Worm (Caenorhabditis elegans) whole organism, L1 larva: ENCODE data around the gene Y73B6BL.14.
"Not testable (repeated sequence)": the region's sequence is repeated elsewhere in the genome, so short reads cannot be mapped to it uniquely, and the experiment has no call there.

ENCODE experiments used
- C04F5.9 ChIP-seq: sonication (generic microtip); optimal IDR thresholded peaks from 2 replicates; lab custom pipeline; 2016; ENCODE audit warnings: missing genetic modification characterization, missing compliant biosample characterization
- C34B4.2 ChIP-seq: sonication (generic microtip); optimal IDR thresholded peaks from 2 replicates; lab custom pipeline; 2017; ENCODE audit warnings: mild to moderate bottlenecking, missing genetic modification characterization, missing compliant biosample characterization
- F16B12.6 ChIP-seq: fragments of 150-350 bp; optimal IDR thresholded peaks from 2 replicates; lab custom pipeline; 2014; ENCODE audit warnings: missing biosample characterization, missing genetic modification characterization
- aha-1 ChIP-seq: fragments of 150-350 bp; optimal IDR thresholded peaks from 2 replicates; lab custom pipeline; 2014; ENCODE audit warnings: missing biosample characterization, missing genetic modification characterization
- alr-1 ChIP-seq: fragments of 200-800 bp; sonication (Bioruptor generic); optimal IDR thresholded peaks from 2 replicates; lab custom pipeline; 2018; ENCODE audit warnings: borderline replicate concordance, mild to moderate bottlenecking, missing genetic modification characterization, missing compliant biosample characterization
- aly-2 ChIP-seq: fragments of 150-350 bp; optimal IDR thresholded peaks from 2 replicates; lab custom pipeline; 2014; ENCODE audit warnings: missing biosample characterization, missing genetic modification characterization
- ama-1 ChIP-seq: fragments of 150-350 bp; optimal IDR thresholded peaks from 2 replicates; lab custom pipeline; 2014
- blmp-1 ChIP-seq: fragments of 150-350 bp; optimal IDR thresholded peaks from 2 replicates; lab custom pipeline; 2014; ENCODE audit warnings: missing biosample characterization, missing genetic modification characterization
- ces-1 ChIP-seq: fragments of 150-350 bp; optimal IDR thresholded peaks from 2 replicates; lab custom pipeline; 2014; ENCODE audit warnings: missing biosample characterization, missing genetic modification reagents, missing genetic modification characterization
- dpl-1 ChIP-seq, 3 experiments: fragments of 150-350 bp in 2 of 3; sonication (generic microtip) in 1 of 3; optimal IDR thresholded peaks; 2 replicates each; lab custom pipeline; 2014 to 2017; ENCODE audit warnings: missing biosample characterization in 3 of 3, missing genetic modification characterization in 3 of 3, missing genetic modification reagents in 3 of 3
- dsc-1 ChIP-seq: sonication (generic microtip); optimal IDR thresholded peaks from 2 replicates; lab custom pipeline; 2016; ENCODE audit warnings: mild to moderate bottlenecking, missing genetic modification characterization, missing compliant biosample characterization
- efl-1 ChIP-seq, 4 experiments: fragments of 150-350 bp; optimal IDR thresholded peaks in 3 of 4; peaks in 1 of 4; 1 replicate in 1 of 4; 2 replicates in 3 of 4; lab custom pipeline; 2014; ENCODE audit warnings: missing biosample characterization in 2 of 4, missing genetic modification characterization in 2 of 4, missing genetic modification reagents in 2 of 4
- efl-3 ChIP-seq: fragments of 200-800 bp; sonication (Bioruptor generic); optimal IDR thresholded peaks from 2 replicates; lab custom pipeline; 2018; ENCODE audit warnings: mild to moderate bottlenecking, missing genetic modification characterization, missing compliant biosample characterization
- egl-13 ChIP-seq: sonication (generic microtip); optimal IDR thresholded peaks from 2 replicates; lab custom pipeline; 2016; ENCODE audit warnings: missing genotype, missing genetic modification reagents, missing genetic modification characterization, missing compliant biosample characterization
- elt-3 ChIP-seq, 6 experiments: fragments of 150-350 bp in 1 of 6; sonication (generic microtip); optimal IDR thresholded peaks; 2 replicates each; lab custom pipeline; 2017 to 2018; ENCODE audit warnings: missing biosample characterization in 6 of 6, missing genetic modification characterization in 6 of 6, inconsistent platforms in 1 of 6
- ets-5 ChIP-seq: fragments of 200-800 bp; sonication (Bioruptor generic); IDR thresholded peaks from 2 replicates; pipeline ENCODE4 v1.3.6; 2022; ENCODE audit warnings: missing genetic modification characterization, missing compliant biosample characterization
- fkh-10 ChIP-seq: sonication (generic microtip); optimal IDR thresholded peaks from 2 replicates; lab custom pipeline; 2017; ENCODE audit warnings: missing biosample characterization, missing genetic modification reagents, missing genetic modification characterization
- fkh-4 ChIP-seq: sonication (generic microtip); optimal IDR thresholded peaks from 2 replicates; lab custom pipeline; 2016; ENCODE audit warnings: missing compliant biosample characterization, missing genetic modification characterization, borderline replicate concordance
- fkh-8 ChIP-seq: sonication (generic microtip); optimal IDR thresholded peaks from 2 replicates; lab custom pipeline; 2016; ENCODE audit warnings: mild to moderate bottlenecking, missing genetic modification characterization, missing compliant biosample characterization
- hlh-17 ChIP-seq: fragments of 200-800 bp; sonication (Bioruptor generic); optimal IDR thresholded peaks from 2 replicates; lab custom pipeline; 2018; ENCODE audit warnings: missing genetic modification characterization, mild to moderate bottlenecking, missing compliant biosample characterization, moderate library complexity, borderline replicate concordance
- hpl-2 ChIP-seq: fragments of 150-350 bp; optimal IDR thresholded peaks from 2 replicates; lab custom pipeline; 2014; ENCODE audit warnings: missing biosample characterization, missing genetic modification reagents, missing genetic modification characterization
- irx-1 ChIP-seq: sonication (generic microtip); optimal IDR thresholded peaks from 2 replicates; lab custom pipeline; 2016; ENCODE audit warnings: missing genetic modification characterization, missing compliant biosample characterization
- isw-1 ChIP-seq: fragments of 200-800 bp; sonication (Bioruptor generic); IDR thresholded peaks from 2 replicates; pipeline ENCODE4 v1.3.6; 2022; ENCODE audit warnings: missing genetic modification characterization, missing compliant biosample characterization
- jun-1 ChIP-seq: fragments of 150-350 bp; optimal IDR thresholded peaks from 2 replicates; lab custom pipeline; 2014; ENCODE audit warnings: missing biosample characterization, missing genetic modification reagents, missing genetic modification characterization
- lin-13 ChIP-seq: fragments of 150-350 bp; optimal IDR thresholded peaks from 2 replicates; lab custom pipeline; 2014; ENCODE audit warnings: missing biosample characterization, missing genetic modification reagents, missing genetic modification characterization
- lin-39 ChIP-seq: fragments of 150-350 bp; optimal IDR thresholded peaks from 2 replicates; lab custom pipeline; 2014; ENCODE audit warnings: missing biosample characterization, missing genetic modification reagents, missing genetic modification characterization
- lsy-2 ChIP-seq, 2 experiments: fragments of 150-350 bp; optimal IDR thresholded peaks; 2 replicates each; lab custom pipeline; 2014; ENCODE audit warnings: missing biosample characterization in 2 of 2, missing genetic modification characterization in 2 of 2
- mab-9 ChIP-seq: fragments of 200-800 bp; sonication (Bioruptor generic); IDR thresholded peaks from 2 replicates; pipeline ENCODE4 v1.3.6; 2022; ENCODE audit warnings: missing genetic modification reagents, missing genetic modification characterization, missing compliant biosample characterization
- mdl-1 ChIP-seq, 2 experiments: fragments of 150-350 bp; optimal IDR thresholded peaks; 2 replicates each; lab custom pipeline; 2014 to 2017; ENCODE audit warnings: missing biosample characterization in 2 of 2, missing genetic modification characterization in 2 of 2, inconsistent platforms in 1 of 2
- mep-1 ChIP-seq: fragments of 150-350 bp; optimal IDR thresholded peaks from 2 replicates; lab custom pipeline; 2014; ENCODE audit warnings: missing biosample characterization, missing genetic modification characterization
- nhr-19 ChIP-seq: fragments of 200-800 bp; sonication (Bioruptor generic); conservative IDR thresholded peaks from 2 replicates; pipeline ENCODE4 v1.3.6; 2022; ENCODE audit warnings: missing genetic modification characterization, missing compliant biosample characterization
- nhr-28 ChIP-seq: fragments of 150-350 bp; optimal IDR thresholded peaks from 2 replicates; lab custom pipeline; 2014; ENCODE audit warnings: missing biosample characterization, missing genetic modification characterization
- nhr-47 ChIP-seq: sonication (generic microtip); optimal IDR thresholded peaks from 2 replicates; lab custom pipeline; 2016; ENCODE audit warnings: mild to moderate bottlenecking, missing genetic modification characterization, moderate library complexity, missing compliant biosample characterization
- nhr-71 ChIP-seq: sonication (generic microtip); optimal IDR thresholded peaks from 2 replicates; lab custom pipeline; 2016; ENCODE audit warnings: mild to moderate bottlenecking, missing genetic modification characterization, moderate library complexity, missing compliant biosample characterization
- nhr-76 ChIP-seq: sonication (generic microtip); optimal IDR thresholded peaks from 2 replicates; lab custom pipeline; 2017; ENCODE audit warnings: missing biosample characterization, missing genetic modification characterization
- pag-3 ChIP-seq: sonication (generic microtip); optimal IDR thresholded peaks from 2 replicates; lab custom pipeline; 2017; ENCODE audit warnings: missing genetic modification characterization, mild to moderate bottlenecking, missing compliant biosample characterization, antibody characterized with exemption, borderline replicate concordance; ENCODE audit not compliant: insufficient read depth
- pax-3 ChIP-seq: fragments of 200-800 bp; sonication (Bioruptor generic); optimal IDR thresholded peaks from 2 replicates; lab custom pipeline; 2018; ENCODE audit warnings: mild to moderate bottlenecking, missing genetic modification characterization, moderate library complexity, missing compliant biosample characterization
- rnt-1 ChIP-seq: sonication (generic microtip); optimal IDR thresholded peaks from 2 replicates; lab custom pipeline; 2016; ENCODE audit warnings: mild to moderate bottlenecking, missing genetic modification characterization, moderate library complexity, missing compliant biosample characterization
- snpc-4 ChIP-seq: fragments of 150-350 bp; optimal IDR thresholded peaks from 2 replicates; lab custom pipeline; 2014; ENCODE audit warnings: missing biosample characterization, missing genetic modification characterization
- sox-4 ChIP-seq: sonication (generic microtip); optimal IDR thresholded peaks from 2 replicates; lab custom pipeline; 2016; ENCODE audit warnings: missing genetic modification characterization, missing compliant biosample characterization
- sup-37 ChIP-seq: fragments of 200-800 bp; sonication (Bioruptor generic); optimal IDR thresholded peaks from 2 replicates; lab custom pipeline; 2018; ENCODE audit warnings: mild to moderate bottlenecking, missing genetic modification characterization, missing compliant biosample characterization
- tbx-2 ChIP-seq: sonication (generic microtip); optimal IDR thresholded peaks from 2 replicates; lab custom pipeline; 2016; ENCODE audit warnings: missing genetic modification characterization, missing compliant biosample characterization
- unc-130 ChIP-seq: fragments of 150-350 bp; optimal IDR thresholded peaks from 2 replicates; lab custom pipeline; 2017; ENCODE audit warnings: missing biosample characterization, missing genetic modification characterization, inconsistent platforms
- unc-86 ChIP-seq: sonication (generic microtip); optimal IDR thresholded peaks from 2 replicates; lab custom pipeline; 2016; ENCODE audit warnings: missing genetic modification characterization, missing compliant biosample characterization
- unc-98 ChIP-seq: fragments of 200-800 bp; sonication (Bioruptor generic); IDR thresholded peaks from 2 replicates; pipeline ENCODE4 v1.3.6; 2022; ENCODE audit warnings: missing genetic modification characterization, missing compliant biosample characterization
- vab-15 ChIP-seq: sonication (generic microtip); optimal IDR thresholded peaks from 2 replicates; lab custom pipeline; 2017; ENCODE audit warnings: missing genotype, mild to moderate bottlenecking, missing genetic modification characterization, missing compliant biosample characterization
- zip-4 ChIP-seq: fragments of 200-800 bp; sonication (Bioruptor generic); optimal IDR thresholded peaks from 2 replicates; lab custom pipeline; 2018; ENCODE audit warnings: mild to moderate bottlenecking, missing genetic modification characterization, moderate library complexity, missing compliant biosample characterization
- ztf-11 ChIP-seq, 2 experiments: sonication (generic microtip); optimal IDR thresholded peaks; 2 replicates each; lab custom pipeline; 2016 to 2017; ENCODE audit warnings: missing genetic modification characterization in 2 of 2, missing biosample characterization in 1 of 2, missing compliant biosample characterization in 1 of 2

Gene Y73B6BL.14

DNA sequence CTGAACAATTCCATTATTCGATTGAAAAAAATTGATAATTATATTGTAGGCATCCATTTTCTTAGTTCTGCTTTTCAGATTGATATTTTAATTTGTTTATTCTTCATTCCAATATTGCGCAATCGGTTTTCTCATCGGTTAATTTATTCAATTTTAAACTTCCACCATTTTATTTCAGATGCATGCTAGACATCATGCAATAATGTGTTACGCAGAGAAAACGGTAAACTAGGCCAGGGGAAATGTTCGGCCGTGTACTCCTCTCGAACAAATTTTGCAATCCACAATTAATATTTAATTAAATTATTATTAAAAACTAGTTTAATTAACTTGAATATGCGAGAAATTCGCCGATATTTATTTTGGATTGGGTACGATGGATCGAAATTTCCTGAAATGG lies 21.1 kb downstream of the Y73B6BL.14 start, which contains the start of gene Y73B6BL.29 (continued):
- TF ChIP-seq lin-39 (peak; percentile 93), snpc-4 (peak; percentile 87), efl-1 (optimal IDR thresholded peaks at IDR 0.05; lab: Kevin White, UChicago) (peak; percentile 83 to 98), efl-1 (GFP tag; optimal IDR thresholded peaks at IDR 0.05 in 1 of 2; lab: Kevin White, UChicago) (peak; percentile 98 to 99), jun-1 (tag; lab: Kevin White, UChicago) (peak; percentile 73), nhr-47 (peak; percentile 97), efl-3 (GFP tag; lab: Kevin White, UChicago) (peak; percentile 87), nhr-28 (tag; lab: Kevin White, UChicago) (no peak), egl-13 (tag; lab: Kevin White, UChicago) (peak; percentile 98), vab-15 (tag; lab: Kevin White, UChicago) (peak; percentile 76), mdl-1 (tag; optimal IDR thresholded peaks at IDR 0.05; lab: Kevin White, UChicago) (peak in 1 of 2 experiments; percentile 82), unc-86 (tag; lab: Kevin White, UChicago) (peak; percentile 90), fkh-8 (peak; percentile 92), hpl-2 (GFP tag; lab: Kevin White, UChicago) (no peak), dsc-1 (tag; lab: Kevin White, UChicago) (peak; percentile 97), tbx-2 (peak; percentile 98), mab-9 (GFP tag; lab: Robert Waterston, UW) (peak; percentile 93), elt-3 (tag; optimal IDR thresholded peaks at IDR 0.05; lab: Kevin White, UChicago) (peak in 2 of 6 experiments; percentile 71 to 74), sox-4 (tag; lab: Kevin White, UChicago) (peak; percentile 96), mep-1 (tag; lab: Kevin White, UChicago) (peak; percentile 95), ets-5 (GFP tag; lab: Robert Waterston, UW) (no peak), F16B12.6 (peak; percentile 49), irx-1 (tag; lab: Kevin White, UChicago) (peak; percentile 99), isw-1 (peak; percentile 94), hlh-17 (GFP tag; lab: Kevin White, UChicago) (peak; percentile 70), unc-130 (tag; lab: Kevin White, UChicago) (peak; percentile 92), C04F5.9 (tag; lab: Kevin White, UChicago) (peak; percentile 96), blmp-1 (tag; lab: Kevin White, UChicago) (peak; percentile 77), C34B4.2 (tag; lab: Kevin White, UChicago) (peak; percentile 72), dpl-1 (GFP tag; optimal IDR thresholded peaks at IDR 0.05; lab: Kevin White, UChicago) (peak; percentile 96 to 98 (median 97)), fkh-10 (GFP tag; lab: Kevin White, UChicago) (peak; percentile 51), aha-1 (tag; lab: Kevin White, UChicago) (peak; percentile 78), zip-4 (GFP tag; lab: Kevin White, UChicago) (peak; percentile 85), ama-1 (lab: Kevin White, UChicago) (peak; percentile 72), lin-13 (GFP tag; lab: Kevin White, UChicago) (peak; percentile 89), nhr-76 (tag; lab: Kevin White, UChicago) (no peak), aly-2 (peak; percentile 79), rnt-1 (tag; lab: Kevin White, UChicago) (peak; percentile 100), pag-3 (tag; lab: Kevin White, UChicago) (no peak)

DNA sequence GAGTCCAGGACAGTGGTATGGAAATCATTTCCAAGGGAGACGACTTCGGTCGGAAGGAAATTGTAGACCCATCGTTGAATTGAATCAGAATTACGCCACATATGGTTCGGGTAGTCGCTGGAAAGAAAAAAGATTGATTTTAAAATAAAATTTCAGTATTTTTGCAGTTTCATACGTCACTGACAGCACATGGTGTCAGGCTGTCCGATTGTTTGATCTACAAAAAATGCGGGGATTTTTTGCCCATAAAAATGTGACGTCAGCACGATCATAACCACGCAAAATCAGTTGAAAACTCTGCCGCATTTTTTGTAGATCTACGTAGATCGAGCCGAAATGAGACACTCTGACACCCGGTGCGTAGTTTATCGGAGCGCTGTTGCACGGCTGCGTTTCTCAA lies 25.4 kb downstream of the Y73B6BL.14 start, which contains the start of gene Y73B6BL.12:
Gene Y73B6BL.12 (minus strand): TSS at position 101 of the 400 bp plus-strand sequence.
- TF ChIP-seq irx-1 (tag; lab: Kevin White, UChicago); egl-13 (tag; lab: Kevin White, UChicago); unc-98 (GFP tag; lab: Robert Waterston, UW): not testable (repeated sequence)

DNA sequence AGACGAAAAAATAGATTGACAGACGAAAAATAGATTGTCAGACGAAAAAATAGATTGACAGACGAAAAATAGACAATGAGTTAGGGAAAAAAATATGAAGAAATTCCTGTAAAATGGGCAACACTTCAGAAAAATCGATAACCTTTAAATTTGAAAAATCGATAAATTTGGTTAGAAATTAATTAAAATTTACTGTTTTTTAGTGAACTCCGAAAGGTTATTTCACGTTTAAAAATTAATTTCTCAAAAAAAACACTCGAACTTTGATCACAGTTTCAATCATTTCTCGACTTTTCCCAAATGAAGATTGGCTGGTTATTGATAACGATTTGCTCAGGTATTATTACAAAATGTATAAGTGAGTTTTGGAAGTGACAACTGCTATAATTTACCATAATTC lies 35.3 kb downstream of the Y73B6BL.14 start, which contains the start of gene csp-2:
Gene csp-2 (plus strand): TSS at position 301 of the 400 bp plus-strand sequence.
- TF ChIP-seq efl-1 (optimal IDR thresholded peaks at IDR 0.05; lab: Kevin White, UChicago) (no peak), efl-1 (GFP tag; optimal IDR thresholded peaks at IDR 0.05 in 1 of 2; lab: Kevin White, UChicago) (no peak), pax-3 (tag; lab: Kevin White, UChicago) (no peak), fkh-4 (no peak), alr-1 (tag; lab: Kevin White, UChicago) (no peak), mep-1 (tag; lab: Kevin White, UChicago) (no peak), nhr-19 (no peak), lin-39 (no peak), lsy-2 (tag; optimal IDR thresholded peaks at IDR 0.05; lab: Kevin White, UChicago) (no peak), ces-1 (GFP tag; lab: Kevin White, UChicago) (no peak), aly-2 (no peak), F16B12.6 (no peak), nhr-71 (tag; lab: Kevin White, UChicago) (no peak), sup-37 (no peak), ets-5 (GFP tag; lab: Robert Waterston, UW) (no peak), ztf-11 (tag; optimal IDR thresholded peaks at IDR 0.05; lab: Kevin White, UChicago) (no peak)
